Fruit fly (Drosophila melanogaster) whole organism, embryonic: ENCODE data around the gene CG32983.

Experiments used
- Antp ChIP-seq: fragments of 200-800 bp; sonication (Bioruptor generic); optimal IDR thresholded peaks from 3 replicates; lab custom pipeline; 2016; ENCODE audit warnings: missing biosample characterization, missing genetic modification characterization
- Atf6 ChIP-seq: fragments of 200-800 bp; sonication (Bioruptor generic); IDR thresholded peaks from 2 replicates; pipeline ENCODE4 v1.3.6; 2022; ENCODE audit warnings: missing biosample characterization, missing genetic modification characterization
- CG10147 ChIP-seq: fragments of 200-800 bp; sonication (Bioruptor generic); optimal IDR thresholded peaks from 2 replicates; lab custom pipeline; 2019; ENCODE audit warnings: missing biosample characterization, mild to moderate bottlenecking, missing genetic modification characterization, moderate library complexity
- CG11504 ChIP-seq: fragments of 200-800 bp; sonication (Bioruptor generic); optimal IDR thresholded peaks from 3 replicates; lab custom pipeline; 2019; ENCODE audit warnings: missing biosample characterization, mild to moderate bottlenecking, missing genetic modification characterization, moderate library complexity
- CG11695 ChIP-seq: fragments of 200-800 bp; sonication (Bioruptor generic); IDR thresholded peaks from 3 replicates; pipeline ENCODE4 v1.3.6; 2022; ENCODE audit warnings: missing biosample characterization, missing genetic modification characterization
- CG1602 ChIP-seq: fragments of 200-800 bp; sonication (Bioruptor generic); optimal IDR thresholded peaks from 3 replicates; lab custom pipeline; 2016; ENCODE audit warnings: missing biosample characterization, missing genetic modification characterization
- CG17385 ChIP-seq: fragments of 200-800 bp; sonication (Bioruptor generic); optimal IDR thresholded peaks from 3 replicates; lab custom pipeline; 2018; ENCODE audit warnings: missing biosample characterization, mild to moderate bottlenecking, missing genetic modification characterization
- CG2712 ChIP-seq: fragments of 200-800 bp; optimal IDR thresholded peaks from 3 replicates; lab custom pipeline; 2019; ENCODE audit warnings: missing biosample characterization, mild to moderate bottlenecking, missing genetic modification characterization, moderate library complexity
- CG3847 ChIP-seq: fragments of 200-800 bp; sonication (Bioruptor generic); IDR thresholded peaks from 2 replicates; pipeline ENCODE4 v1.3.6; 2022; ENCODE audit warnings: missing biosample characterization, missing genetic modification characterization
- CG4424 ChIP-seq: fragments of 200-800 bp; sonication (Bioruptor generic); optimal IDR thresholded peaks from 3 replicates; lab custom pipeline; 2016; ENCODE audit warnings: missing biosample characterization, missing genetic modification characterization
- CG4854 ChIP-seq: fragments of 200-800 bp; sonication (Bioruptor generic); optimal IDR thresholded peaks from 2 replicates; lab custom pipeline; 2016; ENCODE audit warnings: missing biosample characterization, missing genetic modification characterization, inconsistent platforms
- CG7271 ChIP-seq: fragments of 200-800 bp; sonication (Bioruptor generic); optimal IDR thresholded peaks from 2 replicates; lab custom pipeline; 2018; ENCODE audit warnings: missing biosample characterization, mild to moderate bottlenecking, missing genetic modification characterization, moderate library complexity
- CG7786 ChIP-seq: fragments of 200-800 bp; sonication (Bioruptor generic); optimal IDR thresholded peaks from 2 replicates; lab custom pipeline; 2016; ENCODE audit warnings: missing biosample characterization, missing genetic modification characterization
- CG7987 ChIP-seq: fragments of 200-800 bp; sonication (Bioruptor generic); optimal IDR thresholded peaks from 2 replicates; lab custom pipeline; 2018; ENCODE audit warnings: missing biosample characterization, mild to moderate bottlenecking, missing genetic modification characterization, moderate library complexity
- D ChIP-seq, 2 experiments: fragments of 200-800 bp in 1 of 2; fragments of >200 bp in 1 of 2; sonication (Bioruptor generic) in 1 of 2; optimal IDR thresholded peaks; 2 replicates in 1 of 2; 3 replicates in 1 of 2; lab custom pipeline; 2017; ENCODE audit warnings: mild to moderate bottlenecking in 1 of 2, missing biosample characterization in 1 of 2, missing genetic modification characterization in 1 of 2, missing genetic modification reagents in 1 of 2
- Deaf1 ChIP-seq: fragments of 200-800 bp; optimal IDR thresholded peaks from 3 replicates; lab custom pipeline; 2019; ENCODE audit warnings: missing biosample characterization, mild to moderate bottlenecking, missing genetic modification characterization, moderate library complexity
- Dfd ChIP-seq, 2 experiments: fragments of >200 bp; optimal IDR thresholded peaks; 2 replicates each; lab custom pipeline; 2017; ENCODE audit warnings: missing biosample characterization in 2 of 2, missing genetic modification characterization in 2 of 2
- Elba2 ChIP-seq: fragments of 200-800 bp; sonication (Bioruptor generic); optimal IDR thresholded peaks from 3 replicates; lab custom pipeline; 2016; ENCODE audit warnings: missing biosample characterization, missing genetic modification characterization
- Fer1 ChIP-seq: fragments of 200-800 bp; sonication (Bioruptor generic); optimal IDR thresholded peaks from 2 replicates; lab custom pipeline; 2017; ENCODE audit warnings: missing biosample characterization, mild to moderate bottlenecking, missing genetic modification characterization
- HLH3B ChIP-seq: fragments of 200-800 bp; sonication (Bioruptor generic); IDR thresholded peaks from 2 replicates; pipeline ENCODE4 v1.3.6; 2022; ENCODE audit warnings: missing biosample characterization, missing genetic modification characterization
- HLH4C ChIP-seq: fragments of 200-800 bp; sonication (Bioruptor generic); IDR thresholded peaks from 3 replicates; pipeline ENCODE4 v1.3.6; 2022; ENCODE audit warnings: missing biosample characterization, missing genetic modification characterization; ENCODE audit not compliant: partially characterized antibody
- Lpt ChIP-seq: fragments of >200 bp; optimal IDR thresholded peaks from 2 replicates; lab custom pipeline; 2018; ENCODE audit warnings: missing biosample characterization, missing genetic modification characterization
- MESR4 ChIP-seq: fragments of 200-800 bp; sonication (Bioruptor generic); optimal IDR thresholded peaks from 2 replicates; lab custom pipeline; 2018; ENCODE audit warnings: missing biosample characterization, mild to moderate bottlenecking, missing genetic modification characterization, moderate library complexity
- Mad ChIP-seq: fragments of 200-800 bp; sonication (Bioruptor generic); optimal IDR thresholded peaks from 2 replicates; lab custom pipeline; 2016; ENCODE audit warnings: missing biosample characterization, missing genetic modification characterization
- Max ChIP-seq: fragments of 200-800 bp; sonication (Bioruptor generic); optimal IDR thresholded peaks from 2 replicates; lab custom pipeline; 2016; ENCODE audit warnings: missing biosample characterization, mild to moderate bottlenecking, missing genetic modification characterization
- Mes4 ChIP-seq: fragments of 200-800 bp; sonication (Bioruptor generic); optimal IDR thresholded peaks from 2 replicates; lab custom pipeline; 2016; ENCODE audit warnings: missing biosample characterization, missing genetic modification characterization
- NC2α ChIP-seq: fragments of 200-800 bp; sonication (Bioruptor generic); optimal IDR thresholded peaks from 2 replicates; lab custom pipeline; 2016; ENCODE audit warnings: missing biosample characterization, missing genetic modification characterization
- NFAT ChIP-seq: fragments of 200-800 bp; sonication (Bioruptor generic); IDR thresholded peaks from 2 replicates; pipeline ENCODE4 v1.3.6; 2022; ENCODE audit warnings: missing biosample characterization, missing genetic modification characterization
- Nf-YB ChIP-seq: fragments of 200-800 bp; sonication (Bioruptor generic); optimal IDR thresholded peaks from 3 replicates; lab custom pipeline; 2019; ENCODE audit warnings: missing biosample characterization, mild to moderate bottlenecking, missing genetic modification characterization, moderate library complexity
- NfI ChIP-seq: fragments of 200-800 bp; sonication (Bioruptor generic); optimal IDR thresholded peaks from 3 replicates; lab custom pipeline; 2018; ENCODE audit warnings: missing biosample characterization, mild to moderate bottlenecking, missing genetic modification characterization, moderate library complexity
- Taf1 ChIP-seq: fragments of 200-800 bp; sonication (Bioruptor generic); IDR thresholded peaks from 2 replicates; pipeline ENCODE4 v1.3.6; 2022; ENCODE audit warnings: missing biosample characterization, missing genetic modification characterization
- al ChIP-seq: fragments of 200-800 bp; sonication (Bioruptor generic); IDR thresholded peaks from 2 replicates; pipeline ENCODE4 v1.3.6; 2022; ENCODE audit warnings: missing biosample characterization, missing genetic modification characterization
- bcd ChIP-seq: fragments of 200-800 bp; sonication (Bioruptor generic); optimal IDR thresholded peaks from 2 replicates; lab custom pipeline; 2017; ENCODE audit warnings: missing biosample characterization, mild to moderate bottlenecking, missing genetic modification characterization
- danr ChIP-seq: fragments of 200-800 bp; sonication (Bioruptor generic); IDR thresholded peaks from 2 replicates; pipeline ENCODE4 v1.3.6; 2022; ENCODE audit warnings: missing biosample characterization, missing genetic modification characterization
- esg ChIP-seq: fragments of 200-800 bp; sonication (Bioruptor generic); conservative IDR thresholded peaks from 2 replicates; pipeline ENCODE4 v1.3.6; 2022; ENCODE audit warnings: missing biosample characterization, missing genetic modification characterization
- eve ChIP-seq, 2 experiments: fragments of >200 bp; optimal IDR thresholded peaks; 2 replicates each; lab custom pipeline; 2017; ENCODE audit warnings: missing biosample characterization in 2 of 2, missing genetic modification characterization in 2 of 2
- gcm2 ChIP-seq: fragments of 200-800 bp; sonication (Bioruptor generic); optimal IDR thresholded peaks from 2 replicates; lab custom pipeline; 2016; ENCODE audit warnings: missing biosample characterization, missing genetic modification characterization
- hth ChIP-seq: fragments of >200 bp; optimal IDR thresholded peaks from 2 replicates; lab custom pipeline; 2017; ENCODE audit warnings: inconsistent platforms
- lbe ChIP-seq: fragments of 200-800 bp; sonication (Bioruptor generic); optimal IDR thresholded peaks from 2 replicates; lab custom pipeline; 2016; ENCODE audit warnings: missing biosample characterization, mild to moderate bottlenecking, missing genetic modification characterization
- lmd ChIP-seq: fragments of 200-800 bp; sonication (Bioruptor generic); IDR thresholded peaks from 2 replicates; pipeline ENCODE4 v1.3.6; 2022; ENCODE audit warnings: missing biosample characterization, missing genetic modification characterization
- pnt ChIP-seq: fragments of 200-800 bp; sonication (Bioruptor generic); optimal IDR thresholded peaks from 3 replicates; lab custom pipeline; 2016; ENCODE audit warnings: missing biosample characterization, missing genetic modification characterization
- ro ChIP-seq: fragments of 200-800 bp; sonication (Bioruptor generic); IDR thresholded peaks from 2 replicates; pipeline ENCODE4 v1.3.6; 2022; ENCODE audit warnings: missing biosample characterization, missing genetic modification characterization
- row ChIP-seq: fragments of 200-800 bp; sonication (Bioruptor generic); IDR thresholded peaks from 3 replicates; pipeline ENCODE4 v1.3.6; 2022; ENCODE audit warnings: missing biosample characterization, missing genetic modification characterization
- sens ChIP-seq: fragments of 200-800 bp; sonication (Bioruptor generic); peaks from one replicate; lab custom pipeline; 2016; ENCODE audit warnings: missing biosample characterization, missing genetic modification characterization
- shn ChIP-seq: fragments of 200-800 bp; sonication (Bioruptor generic); optimal IDR thresholded peaks from 3 replicates; lab custom pipeline; 2016; ENCODE audit warnings: missing biosample characterization, missing genetic modification characterization
- sima ChIP-seq: fragments of 200-800 bp; sonication (Bioruptor generic); optimal IDR thresholded peaks from 2 replicates; lab custom pipeline; 2016; ENCODE audit warnings: missing biosample characterization, missing genetic modification characterization
- slou ChIP-seq: fragments of 200-800 bp; sonication (Bioruptor generic); optimal IDR thresholded peaks from 3 replicates; lab custom pipeline; 2016; ENCODE audit warnings: missing biosample characterization, missing genetic modification characterization
- sug ChIP-seq: fragments of 200-800 bp; optimal IDR thresholded peaks from 2 replicates; lab custom pipeline; 2019; ENCODE audit warnings: missing biosample characterization, mild to moderate bottlenecking, missing genetic modification characterization, moderate library complexity
- toy ChIP-seq: fragments of 200-800 bp; sonication (Bioruptor generic); IDR thresholded peaks from 2 replicates; pipeline ENCODE4 v1.3.6; 2022; ENCODE audit warnings: missing biosample characterization, missing genetic modification characterization
- vnd ChIP-seq: fragments of 200-800 bp; sonication (Bioruptor generic); IDR thresholded peaks from 3 replicates; pipeline ENCODE4 v1.3.6; 2022; ENCODE audit warnings: missing biosample characterization, missing genetic modification characterization; ENCODE audit not compliant: partially characterized antibody
- yki ChIP-seq: fragments of >200 bp; optimal IDR thresholded peaks from 3 replicates; lab custom pipeline; 2018

The CG32983 gene

dm6 chr2L:8834806-8835483 lies 30.7 kb upstream of the CG32983 start (continued):
- no peak for TF ChIP-seq HLH4C
- TF ChIP-seq CG4424 (GFP tag; lab: Kevin White, UChicago), result peak; percentile 13
- no peak for TF ChIP-seq NFAT (GFP tag; lab: Robert Waterston, UW)
- TF ChIP-seq eve (GFP tag; optimal IDR thresholded peaks at IDR 0.05; lab: Kevin White, UChicago), result peak in 1 of 2 experiments; percentile 82
- peak; percentile 6 for TF ChIP-seq Elba2 (GFP tag; lab: Kevin White, UChicago)
- TF ChIP-seq Max (GFP tag; lab: Kevin White, UChicago), result peak; percentile 70
- TF ChIP-seq CG11504 (tag; lab: Kevin White, UChicago), result peak; percentile 53
- TF ChIP-seq yki (lab: Kevin White, UChicago), result no peak
- TF ChIP-seq Fer1, result no peak
- peak; percentile 37 for TF ChIP-seq CG10147 (GFP tag; lab: Kevin White, UChicago)
- TF ChIP-seq CG4854 (GFP tag; lab: Kevin White, UChicago), result peak; percentile 56
- TF ChIP-seq NfI (GFP tag; lab: Kevin White, UChicago), result peak; percentile 9
- TF ChIP-seq CG17385, result peak; percentile 37
- TF ChIP-seq sima (GFP tag; lab: Kevin White, UChicago), result no peak
- TF ChIP-seq HLH3B (GFP tag; lab: Robert Waterston, UW), result peak; percentile 80
- peak; percentile 17 for TF ChIP-seq pnt (GFP tag; lab: Kevin White, UChicago)
- TF ChIP-seq Dfd (GFP tag; optimal IDR thresholded peaks at IDR 0.05; lab: Kevin White, UChicago), result no peak
- no peak for TF ChIP-seq al (GFP tag; lab: Robert Waterston, UW)
- no peak for TF ChIP-seq Taf1 (GFP tag; lab: Robert Waterston, UW)
- 0 out of 2 replicates have a peak, but pooled peaks have one; percentile 37 for TF ChIP-seq danr
- peak; percentile 79 for TF ChIP-seq lmd (GFP tag; lab: Robert Waterston, UW)
- peak; percentile 31 for TF ChIP-seq slou (GFP tag; lab: Kevin White, UChicago)
- TF ChIP-seq MESR4 (GFP tag; lab: Kevin White, UChicago), result no peak
- peak; percentile 22 for TF ChIP-seq Nf-YB (GFP tag; lab: Kevin White, UChicago)
- no peak for TF ChIP-seq vnd (GFP tag; lab: Robert Waterston, UW)
- TF ChIP-seq CG7987, result no peak
- peak; percentile 54 for TF ChIP-seq CG2712 (tag; lab: Kevin White, UChicago)
- no peak for TF ChIP-seq Mes4 (GFP tag; lab: Kevin White, UChicago)
- no peak for TF ChIP-seq CG3847
- peak; percentile 67; the same call in 1 of the 2 replicates for TF ChIP-seq Atf6
- no peak for TF ChIP-seq Lpt
- TF ChIP-seq CG1602 (GFP tag; lab: Kevin White, UChicago), result peak; percentile 47
- peak; percentile 18 for TF ChIP-seq shn
- TF ChIP-seq row (GFP tag; lab: Robert Waterston, UW), result peak; percentile 80
- no peak for TF ChIP-seq toy (GFP tag; lab: Robert Waterston, UW)
- no peak for TF ChIP-seq sug (tag; lab: Kevin White, UChicago)
- peak; percentile 85 for TF ChIP-seq esg
- TF ChIP-seq Antp, result peak; percentile 25
- TF ChIP-seq NC2α (GFP tag; lab: Kevin White, UChicago), result no peak
- peak; percentile 68 for TF ChIP-seq lbe
- peak; percentile 91 for TF ChIP-seq sens (GFP tag; lab: Kevin White, UChicago)
- no peak for TF ChIP-seq hth (lab: Kevin White, UChicago)
- TF ChIP-seq ro (GFP tag; lab: Robert Waterston, UW), result peak; percentile 49; the same call in 1 of the 2 replicates
- TF ChIP-seq CG11695 (GFP tag; lab: Robert Waterston, UW), result peak; percentile 65
- peak; percentile 41 for TF ChIP-seq bcd (GFP tag; lab: Kevin White, UChicago)
- TF ChIP-seq Mad (GFP tag; lab: Kevin White, UChicago), result peak; percentile 26
- no peak for TF ChIP-seq gcm2
- no peak for TF ChIP-seq Deaf1 (tag; lab: Kevin White, UChicago)
- TF ChIP-seq D (optimal IDR thresholded peaks at IDR 0.05; lab: Kevin White, UChicago), result no peak
- TF ChIP-seq D (GFP tag; optimal IDR thresholded peaks at IDR 0.05; lab: Kevin White, UChicago), result peak; percentile 64
- no peak for TF ChIP-seq CG7271 (tag; lab: Kevin White, UChicago)
- no peak for TF ChIP-seq CG7786
